Fruit fly (Drosophila melanogaster): ENCODE results near the gene CG5521.
A peak's percentile ranks its signal among the peaks of the same experiment; 100 is the strongest.

CG5521 gene

DNA sequence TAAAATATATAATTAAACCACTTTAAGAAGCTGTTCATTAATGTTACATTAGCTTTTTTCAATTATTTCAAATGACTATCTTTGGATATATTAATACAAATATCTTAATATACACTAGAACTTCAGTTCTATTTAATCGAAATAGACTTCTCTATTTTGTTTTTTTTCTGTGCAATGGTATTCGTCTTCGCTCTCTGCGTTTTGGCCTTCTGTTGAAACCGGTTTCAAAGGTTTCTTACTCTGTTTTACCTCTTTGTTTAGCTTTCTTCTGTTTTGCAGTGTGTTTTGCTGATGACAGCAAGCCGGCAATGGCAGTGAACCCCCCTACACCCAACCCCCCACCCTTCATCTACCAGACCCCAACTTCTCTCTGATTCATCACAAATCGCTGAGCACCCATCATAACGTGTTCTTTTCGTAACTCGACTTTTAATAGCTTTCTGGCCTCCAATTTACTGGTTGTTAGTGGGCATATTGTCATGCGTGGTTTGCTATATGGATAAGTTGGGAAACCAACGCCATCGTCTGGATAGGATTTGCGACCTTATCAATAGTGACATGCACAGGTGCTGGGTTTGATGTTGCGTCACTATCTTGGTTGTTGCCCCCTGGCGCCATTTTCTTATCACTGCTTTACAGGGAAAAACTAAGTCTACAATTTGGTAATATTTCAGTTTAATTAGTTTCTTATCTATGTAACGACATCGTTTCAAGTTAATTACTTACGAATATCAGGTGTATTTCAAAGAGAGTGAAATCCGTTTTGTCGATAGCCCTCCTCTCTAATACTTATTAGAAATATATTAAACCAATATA lies 2.3 kb downstream of the CG5521 start (continued):
- peak; percentile 3 for TF ChIP-seq CG8319 (GFP tag; optimal IDR thresholded peaks at IDR 0.05)
- peak; percentile 38 for TF ChIP-seq fkh (GFP tag; optimal IDR thresholded peaks at IDR 0.05)
- TF ChIP-seq Gug (GFP tag; IDR thresholded peaks at IDR 0.05): no peak
- peak in 1 of 2 experiments; percentile 10 for TF ChIP-seq ss (GFP tag; optimal IDR thresholded peaks at IDR 0.05)
- peak; percentile 28 for TF ChIP-seq svp (GFP tag)
- peak; percentile 65; the same call in 2 of the 3 replicates for TF ChIP-seq CG6163 (GFP tag; IDR thresholded peaks at IDR 0.05)
- TF ChIP-seq CG7368 (GFP tag; optimal IDR thresholded peaks at IDR 0.05): no peak
- TF ChIP-seq CG6854 (GFP tag; optimal IDR thresholded peaks at IDR 0.05): no peak
- no peak for TF ChIP-seq fd59A (GFP tag; optimal IDR thresholded peaks at IDR 0.05)
- no peak for TF ChIP-seq CG3032 (tag; optimal IDR thresholded peaks at IDR 0.05)
- TF ChIP-seq Eip78C (GFP tag): peak; percentile 83
- TF ChIP-seq Ets96B (tag; optimal IDR thresholded peaks at IDR 0.05): no peak
- no peak for TF ChIP-seq Eip93F (GFP tag; optimal IDR thresholded peaks at IDR 0.05)
- peak; percentile 28 for TF ChIP-seq CG8632 (GFP tag; optimal IDR thresholded peaks at IDR 0.05)
- no peak for TF ChIP-seq Hr4 (GFP tag; optimal IDR thresholded peaks at IDR 0.05)
- no peak for TF ChIP-seq Hr39 (GFP tag; optimal IDR thresholded peaks at IDR 0.05)
- TF ChIP-seq achi (GFP tag; optimal IDR thresholded peaks at IDR 0.05): no peak
- TF ChIP-seq Lpt (GFP tag; optimal IDR thresholded peaks at IDR 0.05): no peak
- TF ChIP-seq CG31627 (GFP tag; optimal IDR thresholded peaks at IDR 0.05): no peak
- no peak for TF ChIP-seq CG9139 (GFP tag; optimal IDR thresholded peaks at IDR 0.05)
- peak; percentile 61; the same call in 1 of the 2 replicates for TF ChIP-seq CG15336 (GFP tag; IDR thresholded peaks at IDR 0.05)
- no peak for TF ChIP-seq Sox14 (GFP tag; optimal IDR thresholded peaks at IDR 0.05)
- no peak for TF ChIP-seq OdsH (GFP tag; optimal IDR thresholded peaks at IDR 0.05)
- TF ChIP-seq CG3919 (GFP tag; optimal IDR thresholded peaks at IDR 0.05): no peak
- no peak for TF ChIP-seq CG11294 (GFP tag; IDR thresholded peaks at IDR 0.05)
- no peak for TF ChIP-seq topi (GFP tag; optimal IDR thresholded peaks at IDR 0.05)
- TF ChIP-seq fd85E (GFP tag; optimal IDR thresholded peaks at IDR 0.05): no peak

DNA sequence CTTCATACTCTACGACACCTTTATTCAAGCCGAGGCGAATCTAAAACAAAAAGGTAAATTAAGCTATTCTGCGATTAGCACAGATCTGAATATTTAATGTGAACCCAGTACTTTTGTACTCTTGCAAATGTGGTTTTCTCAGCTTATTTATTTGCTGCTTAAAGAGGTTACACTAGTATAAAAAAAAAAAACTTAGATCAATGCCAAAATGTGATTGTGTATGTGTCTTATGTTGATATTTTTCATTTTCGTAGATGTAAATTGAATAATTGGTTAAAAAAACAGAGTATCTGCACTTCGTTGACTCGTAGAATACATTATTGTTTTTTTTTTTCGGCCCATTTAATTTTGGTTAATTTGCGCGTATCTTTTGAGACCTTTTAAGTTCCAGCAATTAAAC lies 3.0 kb downstream of the CG5521 start:
- no peak for TF ChIP-seq Sox102F (GFP tag; optimal IDR thresholded peaks at IDR 0.05)
- no peak for TF ChIP-seq dac (GFP tag; optimal IDR thresholded peaks at IDR 0.05)
- no peak for TF ChIP-seq Eip75B (GFP tag; optimal IDR thresholded peaks at IDR 0.05)
- no peak for TF ChIP-seq CG16779 (tag; optimal IDR thresholded peaks at IDR 0.05)
- TF ChIP-seq esn (GFP tag; optimal IDR thresholded peaks at IDR 0.05): no peak
- no peak for TF ChIP-seq Gug (GFP tag; IDR thresholded peaks at IDR 0.05)
- TF ChIP-seq CG11762 (GFP tag; optimal IDR thresholded peaks at IDR 0.05; ENCODE audit: insufficient read depth): no peak
- TF ChIP-seq spab (GFP tag; optimal IDR thresholded peaks at IDR 0.05): no peak
- no peak for TF ChIP-seq CG1621 (tag; optimal IDR thresholded peaks at IDR 0.05)
- TF ChIP-seq Eip93F (GFP tag; optimal IDR thresholded peaks at IDR 0.05): no peak
- TF ChIP-seq CG8119 (GFP tag; IDR thresholded peaks at IDR 0.05): no peak

DNA sequence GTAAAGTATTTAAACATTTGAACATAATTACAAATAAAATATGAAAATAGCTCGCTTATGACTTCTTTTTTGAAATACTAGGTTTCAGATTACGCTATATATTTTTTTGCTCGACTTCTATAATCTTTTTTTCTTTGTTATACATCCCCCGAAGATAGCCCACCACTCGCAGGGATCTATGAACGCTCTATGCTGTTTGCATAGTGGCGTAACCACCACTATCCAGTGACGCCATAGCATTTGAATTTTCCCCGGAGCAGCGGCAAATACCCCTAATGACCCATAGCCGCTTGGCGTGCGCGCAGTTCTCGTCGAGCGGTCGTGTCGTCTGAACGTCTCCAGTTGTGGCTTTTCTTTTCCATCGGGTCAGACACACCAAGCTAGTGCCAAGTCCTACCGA lies 11.5 kb downstream of the CG5521 start, which contains the start of the genes CG14253 and CG46313:
Gene CG14253, plus strand, starts transcription at position 301 of the 400 bp plus-strand sequence.
Gene CG46313, plus strand, starts transcription at position 301 of the 400 bp plus-strand sequence.
- TF ChIP-seq CG8319 (GFP tag; optimal IDR thresholded peaks at IDR 0.05) (no peak), Met (GFP tag; optimal IDR thresholded peaks at IDR 0.05) (no peak), eg (GFP tag; IDR thresholded peaks at IDR 0.05) (no peak), Ets21C (GFP tag; optimal IDR thresholded peaks at IDR 0.05) (no peak), net (GFP tag; optimal IDR thresholded peaks at IDR 0.05) (no peak), CG34406 (GFP tag; optimal IDR thresholded peaks at IDR 0.05) (no peak), CG7368 (GFP tag; optimal IDR thresholded peaks at IDR 0.05) (no peak), Smox (GFP tag; optimal IDR thresholded peaks at IDR 0.05) (no peak), CG10631 (GFP tag; optimal IDR thresholded peaks at IDR 0.05) (no peak), CG31627 (GFP tag; optimal IDR thresholded peaks at IDR 0.05) (no peak), lz (GFP tag; optimal IDR thresholded peaks at IDR 0.05) (no peak), CG6808 (GFP tag; optimal IDR thresholded peaks at IDR 0.05) (no peak), dac (GFP tag; optimal IDR thresholded peaks at IDR 0.05) (no peak), CG6792 (GFP tag; optimal IDR thresholded peaks at IDR 0.05) (no peak), Sox15 (GFP tag; optimal IDR thresholded peaks at IDR 0.05) (no peak), CG1621 (tag; optimal IDR thresholded peaks at IDR 0.05) (no peak), esn (GFP tag; optimal IDR thresholded peaks at IDR 0.05) (no peak), Hr4 (GFP tag; optimal IDR thresholded peaks at IDR 0.05) (no peak), CG4318 (GFP tag; optimal IDR thresholded peaks at IDR 0.05) (no peak), CG32006 (GFP tag; optimal IDR thresholded peaks at IDR 0.05) (no peak)
